Worm (Caenorhabditis elegans): ENCODE measurements around the gene T10B5.4.

Gene T10B5.4

ce11 chrV:1868596-1869263, 2.9 kb downstream of the T10B5.4 start, which contains the start of gene knl-3 (continued):
- TF ChIP-seq ama-1 (optimal IDR thresholded peaks at IDR 0.05) = no peak
- peak; percentile 53 for TF ChIP-seq madf-2 (tag; optimal IDR thresholded peaks at IDR 0.05)
- peak; percentile 80 for TF ChIP-seq ceh-31 (tag; optimal IDR thresholded peaks at IDR 0.05)
- peak; percentile 66 for TF ChIP-seq ceh-14 (tag; optimal IDR thresholded peaks at IDR 0.05)
- TF ChIP-seq ceh-30 (tag; optimal IDR thresholded peaks at IDR 0.05) = peak; percentile 67
- no peak for TF ChIP-seq ceh-22 (tag; optimal IDR thresholded peaks at IDR 0.05)
- TF ChIP-seq elt-4 (tag; optimal IDR thresholded peaks at IDR 0.05) = no peak
- TF ChIP-seq K09A11.1 (tag; optimal IDR thresholded peaks at IDR 0.05; ENCODE audit: insufficient read depth) = no peak
- peak; percentile 64 for TF ChIP-seq sox-4 (tag; optimal IDR thresholded peaks at IDR 0.05)
- no peak for TF ChIP-seq nhr-11 (tag; optimal IDR thresholded peaks at IDR 0.05)
- peak; percentile 67 for TF ChIP-seq unc-86 (tag; optimal IDR thresholded peaks at IDR 0.05)
- no peak for TF ChIP-seq dmd-4 (tag; optimal IDR thresholded peaks at IDR 0.05; ENCODE audit: borderline replicate concordance)
- TF ChIP-seq ceh-6 (GFP tag; optimal IDR thresholded peaks at IDR 0.05) = no peak
- TF ChIP-seq ref-2 (tag; optimal IDR thresholded peaks at IDR 0.05) = peak; percentile 61
- peak; percentile 37 for TF ChIP-seq fax-1 (tag; optimal IDR thresholded peaks at IDR 0.05)
- TF ChIP-seq ceh-2 (tag; optimal IDR thresholded peaks at IDR 0.05) = peak; percentile 70
- TF ChIP-seq odd-2 (tag; optimal IDR thresholded peaks at IDR 0.05) = no peak
- peak; percentile 51 for TF ChIP-seq hlh-13 (GFP tag; optimal IDR thresholded peaks at IDR 0.05)

DNA sequence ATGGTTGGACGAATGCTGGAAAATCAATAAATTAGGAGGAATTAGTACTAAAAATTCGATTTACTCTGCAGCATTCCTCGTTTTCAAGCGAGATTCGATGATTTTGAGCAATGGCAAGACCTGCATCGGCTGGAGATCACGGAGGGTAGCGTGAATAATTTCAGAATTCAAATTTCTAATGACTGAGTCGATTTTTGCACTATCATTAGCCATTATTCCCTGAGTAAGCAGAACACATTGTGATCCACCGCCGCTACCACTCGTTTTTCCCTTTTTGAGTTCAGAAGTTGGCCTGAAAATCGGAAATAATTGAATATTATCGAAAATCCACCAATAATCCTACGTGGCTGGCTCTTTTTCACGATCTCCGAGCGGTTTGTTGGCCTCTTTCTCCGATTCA, 3.6 kb downstream of the T10B5.4 start:
- no peak for TF ChIP-seq sox-4 (tag; optimal IDR thresholded peaks at IDR 0.05)
- no peak for TF ChIP-seq unc-86 (tag; optimal IDR thresholded peaks at IDR 0.05)
- no peak for TF ChIP-seq hlh-15 (tag; optimal IDR thresholded peaks at IDR 0.05)
- no peak for TF ChIP-seq C08G9.2 (tag; optimal IDR thresholded peaks at IDR 0.05)
- no peak for TF ChIP-seq nhr-11 (tag; optimal IDR thresholded peaks at IDR 0.05)
- no peak for TF ChIP-seq pros-1 (tag; optimal IDR thresholded peaks at IDR 0.05)
- TF ChIP-seq ceh-48 (tag; optimal IDR thresholded peaks at IDR 0.05) = no peak
- no peak for TF ChIP-seq Y22D7AL.16 (tag; optimal IDR thresholded peaks at IDR 0.05)
- TF ChIP-seq K09A11.1 (tag; optimal IDR thresholded peaks at IDR 0.05; ENCODE audit: insufficient read depth) = no peak
- TF ChIP-seq dmd-4 (tag; optimal IDR thresholded peaks at IDR 0.05; ENCODE audit: borderline replicate concordance) = no peak

DNA sequence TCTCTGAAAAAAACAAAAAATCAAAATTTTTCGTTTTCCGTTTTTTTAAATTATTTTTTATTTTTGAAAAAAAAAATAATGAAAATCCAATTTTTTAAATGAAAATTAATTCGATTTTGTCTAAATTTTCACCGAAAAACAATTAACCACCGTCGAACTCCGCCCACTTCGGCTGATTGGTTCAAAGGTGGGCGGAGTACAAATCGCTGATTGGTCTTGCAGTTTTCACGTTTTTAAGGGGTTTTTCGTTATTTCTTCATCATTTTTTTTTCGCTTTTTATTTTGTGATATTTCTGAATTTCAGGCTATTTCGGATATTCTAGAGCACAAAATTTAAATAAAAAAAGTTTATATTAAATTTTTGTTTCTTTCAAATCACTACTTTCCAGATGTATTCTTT, 6.6 kb downstream of the T10B5.4 start:
- TF ChIP-seq sdc-2 (tag; optimal IDR thresholded peaks at IDR 0.05) (no peak), nfya-1 (tag; optimal IDR thresholded peaks at IDR 0.05) (peak; percentile 86), ttx-3 (tag; optimal IDR thresholded peaks at IDR 0.05) (no peak)

DNA sequence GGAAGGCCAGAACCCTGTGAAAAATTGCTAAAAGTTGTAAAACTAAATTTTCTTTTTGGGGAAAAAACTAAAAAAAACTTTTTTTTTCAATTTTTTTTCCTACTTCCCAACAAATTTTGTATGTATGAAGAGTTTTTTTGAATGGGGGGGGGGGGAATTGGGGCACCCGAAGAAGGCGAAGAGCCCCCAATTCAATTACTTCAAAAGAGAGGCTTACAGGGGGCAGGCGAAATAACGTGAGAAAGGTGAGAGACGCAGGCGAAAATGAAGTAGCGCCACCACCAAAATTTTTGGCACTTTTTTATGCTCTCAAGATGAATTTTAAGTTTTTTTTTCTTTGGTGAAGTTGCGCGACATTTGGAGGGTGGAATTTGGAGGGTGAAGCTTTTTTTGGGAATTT, 8.7 kb downstream of the T10B5.4 start:
- TF ChIP-seq ceh-34 (tag; optimal IDR thresholded peaks at IDR 0.05) (no peak), pat-9 (tag; optimal IDR thresholded peaks at IDR 0.05) (no peak), che-1 (tag; optimal IDR thresholded peaks at IDR 0.05) (no peak), fkh-6 (tag; optimal IDR thresholded peaks at IDR 0.05) (no peak), pax-1 (tag; optimal IDR thresholded peaks at IDR 0.05) (no peak), eyg-1 (tag; optimal IDR thresholded peaks at IDR 0.05) (no peak), unc-42 (tag; optimal IDR thresholded peaks at IDR 0.05) (peak; percentile 78), ceh-30 (tag; optimal IDR thresholded peaks at IDR 0.05) (no peak)

ce11 chrV:1857840-1858239, 13.8 kb downstream of the T10B5.4 start:
- TF ChIP-seq unc-55 (GFP tag; optimal IDR thresholded peaks at IDR 0.05) (no peak), K09A11.1 (tag; optimal IDR thresholded peaks at IDR 0.05; ENCODE audit: insufficient read depth) (no peak), unc-86 (tag; optimal IDR thresholded peaks at IDR 0.05) (no peak), madf-2 (tag; optimal IDR thresholded peaks at IDR 0.05) (no peak), T23F11.4 (GFP tag; optimal IDR thresholded peaks at IDR 0.05) (no peak), ceh-24 (tag; optimal IDR thresholded peaks at IDR 0.05) (no peak), ztf-16 (tag; optimal IDR thresholded peaks at IDR 0.05) (no peak), gmeb-2 (tag; optimal IDR thresholded peaks at IDR 0.05) (no peak), sox-4 (tag; optimal IDR thresholded peaks at IDR 0.05) (no peak), ttx-3 (tag; optimal IDR thresholded peaks at IDR 0.05) (no peak), rnt-1 (tag; optimal IDR thresholded peaks at IDR 0.05) (no peak), ama-1 (optimal IDR thresholded peaks at IDR 0.05) (no peak), ceh-19 (GFP tag; optimal IDR thresholded peaks at IDR 0.05) (no peak), tbx-7 (tag; optimal IDR thresholded peaks at IDR 0.05) (no peak), syd-9 (tag; optimal IDR thresholded peaks at IDR 0.05) (no peak), pqm-1 (tag; optimal IDR thresholded peaks at IDR 0.05) (no peak), elt-4 (tag; optimal IDR thresholded peaks at IDR 0.05) (no peak), pax-1 (tag; optimal IDR thresholded peaks at IDR 0.05) (no peak), C38D4.7 (GFP tag; optimal IDR thresholded peaks at IDR 0.05) (no peak)

Data from whole organism, late embryonic.